Fruit fly (Drosophila melanogaster): ENCODE measurements around the gene CG13724.

DNA sequence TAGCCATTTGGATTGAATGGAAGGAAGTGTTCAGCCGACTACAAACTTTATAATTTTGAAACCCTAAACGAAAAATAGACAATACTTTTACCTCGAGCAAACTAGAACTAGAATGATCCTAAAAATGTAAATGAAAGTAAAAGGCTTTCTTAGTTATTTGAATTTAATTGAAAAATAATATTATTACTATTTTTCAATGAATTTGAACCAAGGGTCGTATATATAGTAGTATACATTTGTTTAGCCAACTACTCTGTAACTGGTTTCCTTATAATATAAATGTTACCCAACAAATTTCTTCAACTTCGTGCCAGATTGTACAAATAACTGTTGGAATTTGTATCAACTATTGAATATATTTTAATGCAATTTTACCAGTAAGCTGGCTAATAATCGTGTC, 2.8 kb downstream of the CG13724 start, which contains the start of gene CG13725:
- TF ChIP-seq CG8478 (optimal IDR thresholded peaks at IDR 0.05) (no peak), CTCF (optimal IDR thresholded peaks at IDR 0.05) (no peak)
